Worm (Caenorhabditis elegans): ENCODE data around the gene vwa-8.
A peak's percentile ranks its signal among the peaks of the same experiment; 100 is the strongest.

The vwa-8 gene

ce11 chrX:12981393-12981792 lies 9.9 kb upstream of the vwa-8 start, which contains the start of gene scav-4:
Gene scav-4, plus strand, starts transcription at chrX:12981775.
- TF ChIP-seq daf-16 (GFP tag; optimal IDR thresholded peaks at IDR 0.05) (no peak), daf-16 (tag; optimal IDR thresholded peaks at IDR 0.05) (peak; percentile 94), pqm-1 (tag; optimal IDR thresholded peaks at IDR 0.05) (peak; percentile 31), daf-19 (GFP tag; conservative IDR thresholded peaks at IDR 0.05) (no peak), nhr-28 (tag; optimal IDR thresholded peaks at IDR 0.05) (peak; percentile 56), lim-7 (GFP tag; IDR thresholded peaks at IDR 0.05) (no peak), F10B5.3 (tag; optimal IDR thresholded peaks at IDR 0.05) (no peak), ama-1 (optimal IDR thresholded peaks at IDR 0.05) (no peak), hlh-11 (tag; optimal IDR thresholded peaks at IDR 0.05) (peak; percentile 49), php-3 (GFP tag; IDR thresholded peaks at IDR 0.05) (peak; percentile 53; the same call in 1 of the 2 replicates), dmd-6 (GFP tag; IDR thresholded peaks at IDR 0.05) (peak; percentile 46), mxl-3 (GFP tag; optimal IDR thresholded peaks at IDR 0.05) (peak; percentile 34), dve-1 (tag; optimal IDR thresholded peaks at IDR 0.05; ENCODE audit: insufficient read depth) (peak; percentile 6)

ce11 chrX:12982725-12983124 lies 8.5 kb upstream of the vwa-8 start:
- TF ChIP-seq pqm-1 (tag; optimal IDR thresholded peaks at IDR 0.05) (peak; percentile 51), duxl-1 (tag; optimal IDR thresholded peaks at IDR 0.05; ENCODE audit: poor library complexity) (no peak), ZK546.5 (tag; optimal IDR thresholded peaks at IDR 0.05) (no peak), attf-4 (tag; optimal IDR thresholded peaks at IDR 0.05) (no peak), fos-1 (tag; optimal IDR thresholded peaks at IDR 0.05) (no peak), dve-1 (tag; optimal IDR thresholded peaks at IDR 0.05; ENCODE audit: insufficient read depth) (peak; percentile 53), dmd-6 (GFP tag; IDR thresholded peaks at IDR 0.05) (peak; percentile 87), php-3 (GFP tag; IDR thresholded peaks at IDR 0.05) (peak; percentile 56; the same call in 1 of the 2 replicates), tra-1 (GFP tag; IDR thresholded peaks at IDR 0.05) (peak; percentile 88; the same call in 1 of the 2 replicates), lin-38 (GFP tag; IDR thresholded peaks at IDR 0.05) (0 out of 2 replicates have a peak, but pooled peaks have one; percentile 4), spr-3 (GFP tag; optimal IDR thresholded peaks at IDR 0.05) (no peak), hlh-11 (tag; optimal IDR thresholded peaks at IDR 0.05) (peak; percentile 56), daf-16 (GFP tag; optimal IDR thresholded peaks at IDR 0.05) (no peak), daf-16 (tag; optimal IDR thresholded peaks at IDR 0.05) (peak; percentile 66), nhr-48 (tag; optimal IDR thresholded peaks at IDR 0.05) (peak; percentile 5)

- no peak for TF ChIP-seq madf-9 (GFP tag; conservative IDR thresholded peaks at IDR 0.05)
- no peak for TF ChIP-seq tra-1 (GFP tag; IDR thresholded peaks at IDR 0.05)
- no peak for TF ChIP-seq hmg-1.1 (GFP tag; IDR thresholded peaks at IDR 0.05)
- TF ChIP-seq lin-1 (GFP tag; IDR thresholded peaks at IDR 0.05) = no peak
- TF ChIP-seq daf-19 (GFP tag; conservative IDR thresholded peaks at IDR 0.05) = no peak
- no peak for TF ChIP-seq daf-16 (GFP tag; optimal IDR thresholded peaks at IDR 0.05)
- TF ChIP-seq daf-16 (tag; optimal IDR thresholded peaks at IDR 0.05) = no peak
- TF ChIP-seq F26F4.8 (GFP tag; conservative IDR thresholded peaks at IDR 0.05) = no peak
- no peak for TF ChIP-seq zip-11 (GFP tag; IDR thresholded peaks at IDR 0.05)
- TF ChIP-seq aly-2 (tag; optimal IDR thresholded peaks at IDR 0.05) = no peak
- no peak for TF ChIP-seq nhr-11 (tag; optimal IDR thresholded peaks at IDR 0.05)
- TF ChIP-seq aha-1 (tag) = no peak
- TF ChIP-seq ceh-28 (tag; optimal IDR thresholded peaks at IDR 0.05) = no peak
- no peak for TF ChIP-seq vab-7 (GFP tag; IDR thresholded peaks at IDR 0.05)
- no peak for TF ChIP-seq mdt-29 (GFP tag; IDR thresholded peaks at IDR 0.05)
These were observed 4.2 kb upstream of the vwa-8 start, which contains the start of gene mff-1 for ce11 chrX:12987119-12987518. Gene mff-1, minus strand, starts transcription at chrX:12987219.

ce11 chrX:12989205-12989604 lies 2.1 kb upstream of the vwa-8 start, which contains the start of gene F11C1.7:
Gene F11C1.7, plus strand, starts transcription at chrX:12989344.
- TF ChIP-seq daf-16 (GFP tag; optimal IDR thresholded peaks at IDR 0.05) = no peak
- peak; percentile 73 for TF ChIP-seq daf-16 (tag; optimal IDR thresholded peaks at IDR 0.05)
- TF ChIP-seq gei-8 (GFP tag; optimal IDR thresholded peaks at IDR 0.05) = no peak
- no peak for TF ChIP-seq sdz-12 (GFP tag; optimal IDR thresholded peaks at IDR 0.05)
- TF ChIP-seq hlh-30 (tag; optimal IDR thresholded peaks at IDR 0.05; ENCODE audit: insufficient read depth) = peak; percentile 29
- TF ChIP-seq mes-2 (tag; optimal IDR thresholded peaks at IDR 0.05; ENCODE audit: poor library complexity, severe bottlenecking) = peak; percentile 38
- TF ChIP-seq mep-1 (tag; optimal IDR thresholded peaks at IDR 0.05) = peak; percentile 53
- peak; percentile 88 for TF ChIP-seq T20F7.1 (GFP tag; optimal IDR thresholded peaks at IDR 0.05)
- TF ChIP-seq rbr-2 (tag; optimal IDR thresholded peaks at IDR 0.05) = peak; percentile 3
- no peak for TF ChIP-seq nhr-48 (tag; optimal IDR thresholded peaks at IDR 0.05)
- TF ChIP-seq hlh-11 (tag; optimal IDR thresholded peaks at IDR 0.05) = peak; percentile 12
- peak; percentile 49; the same call in 1 of the 2 replicates for TF ChIP-seq hmg-1.1 (GFP tag; IDR thresholded peaks at IDR 0.05)
- TF ChIP-seq cey-2 (tag; optimal IDR thresholded peaks at IDR 0.05; ENCODE audit: borderline replicate concordance, insufficient read depth) = no peak
- peak in 1 of 2 experiments; percentile 52 for TF ChIP-seq lsy-2 (tag; optimal IDR thresholded peaks at IDR 0.05)
- peak; percentile 40 for TF ChIP-seq dve-1 (tag; optimal IDR thresholded peaks at IDR 0.05; ENCODE audit: insufficient read depth)
- TF ChIP-seq madf-9 (GFP tag; conservative IDR thresholded peaks at IDR 0.05) = no peak

Measured in whole organism, L4 larva.